Fruit fly (Drosophila melanogaster) Kc167 (cell line): ENCODE data around the gene syd.

Experiments
- Sin3A ChIP-seq: fragments of >200 bp; optimal IDR thresholded peaks from 2 replicates; lab custom pipeline; 2018; ENCODE audit warnings: missing external identifiers
- psq ChIP-seq: fragments of >200 bp; optimal IDR thresholded peaks from 2 replicates; lab custom pipeline; 2017; ENCODE audit warnings: missing external identifiers

dm6 chr3L:7910916-7911467, 24.9 kb downstream of the syd start:
- no peak for TF ChIP-seq Sin3A (lab: Kevin White, UChicago)
- TF ChIP-seq psq (lab: Kevin White, UChicago): no peak
